Fruit fly (Drosophila melanogaster) whole organism, prepupa: ENCODE measurements around the gene CG43965.
A peak's percentile ranks its signal among the peaks of the same experiment; 100 is the strongest.

ENCODE experiments used
- CG10669 ChIP-seq: fragments of 200-800 bp; sonication (Bioruptor generic); optimal IDR thresholded peaks from 3 replicates; lab custom pipeline; 2018; ENCODE audit warnings: missing biosample characterization, mild to moderate bottlenecking, missing genetic modification characterization, moderate library complexity
- CG11294 ChIP-seq: fragments of 200-800 bp; sonication (Bioruptor generic); IDR thresholded peaks from 2 replicates; pipeline ENCODE4 v1.3.6; 2022; ENCODE audit warnings: missing biosample characterization, missing genetic modification characterization
- CG11762 ChIP-seq: fragments of 200-800 bp; sonication (Bioruptor generic); optimal IDR thresholded peaks from 3 replicates; lab custom pipeline; 2016; ENCODE audit warnings: missing biosample characterization, missing genetic modification characterization; ENCODE audit not compliant: insufficient read depth
- CG11902 ChIP-seq: fragments of 200-800 bp; sonication (Bioruptor generic); optimal IDR thresholded peaks from 3 replicates; lab custom pipeline; 2016; ENCODE audit warnings: missing biosample characterization, missing genetic modification characterization
- CG16779 ChIP-seq: fragments of 200-800 bp; sonication (Bioruptor generic); optimal IDR thresholded peaks from 3 replicates; lab custom pipeline; 2017; ENCODE audit warnings: missing biosample characterization, mild to moderate bottlenecking, missing genetic modification characterization
- CG31627 ChIP-seq: fragments of 200-800 bp; sonication (Bioruptor generic); optimal IDR thresholded peaks from 3 replicates; lab custom pipeline; 2016; ENCODE audit warnings: missing biosample characterization, missing genetic modification characterization
- CG32006 ChIP-seq: fragments of 200-800 bp; sonication (Bioruptor generic); optimal IDR thresholded peaks from 3 replicates; lab custom pipeline; 2017; ENCODE audit warnings: missing biosample characterization, mild to moderate bottlenecking, missing genetic modification characterization
- CG34406 ChIP-seq: fragments of 200-800 bp; sonication (Bioruptor generic); optimal IDR thresholded peaks from 3 replicates; lab custom pipeline; 2016; ENCODE audit warnings: missing biosample characterization, missing genetic modification characterization
- CG3919 ChIP-seq: fragments of 200-800 bp; sonication (Bioruptor generic); optimal IDR thresholded peaks from 3 replicates; lab custom pipeline; 2016; ENCODE audit warnings: missing biosample characterization, missing genetic modification characterization
- CG6276 ChIP-seq: fragments of 200-800 bp; sonication (Bioruptor generic); optimal IDR thresholded peaks from 2 replicates; lab custom pipeline; 2017; ENCODE audit warnings: missing biosample characterization, mild to moderate bottlenecking, missing genetic modification characterization
- CG6792 ChIP-seq: fragments of 200-800 bp; sonication (Bioruptor generic); optimal IDR thresholded peaks from 3 replicates; lab custom pipeline; 2016; ENCODE audit warnings: missing biosample characterization, missing genetic modification characterization
- CG6854 ChIP-seq: fragments of 200-800 bp; sonication (Bioruptor generic); optimal IDR thresholded peaks from 2 replicates; lab custom pipeline; 2017; ENCODE audit warnings: missing biosample characterization, mild to moderate bottlenecking, missing genetic modification characterization
- CG7368 ChIP-seq: fragments of 200-800 bp; sonication (Bioruptor generic); optimal IDR thresholded peaks from 3 replicates; lab custom pipeline; 2016; ENCODE audit warnings: missing biosample characterization, missing genetic modification characterization
- CG8319 ChIP-seq: fragments of 200-800 bp; sonication (Bioruptor generic); optimal IDR thresholded peaks from 3 replicates; lab custom pipeline; 2016; ENCODE audit warnings: missing biosample characterization, missing genetic modification characterization
- CG8632 ChIP-seq: fragments of 200-800 bp; sonication (Bioruptor generic); optimal IDR thresholded peaks from 3 replicates; lab custom pipeline; 2016; ENCODE audit warnings: missing biosample characterization, missing genetic modification characterization
- CG9139 ChIP-seq: fragments of 200-800 bp; sonication (Bioruptor generic); optimal IDR thresholded peaks from 3 replicates; lab custom pipeline; 2017; ENCODE audit warnings: missing biosample characterization, mild to moderate bottlenecking, missing genetic modification characterization
- Eip75B ChIP-seq: fragments of 200-800 bp; sonication (Bioruptor generic); optimal IDR thresholded peaks from 3 replicates; lab custom pipeline; 2016; ENCODE audit warnings: missing biosample characterization, missing genetic modification characterization
- Eip78C ChIP-seq: fragments of 200-800 bp; sonication (Bioruptor generic); peaks from one replicate; lab custom pipeline; 2016; ENCODE audit warnings: missing biosample characterization, missing genetic modification characterization
- Ets21C ChIP-seq: fragments of 200-800 bp; sonication (Bioruptor generic); optimal IDR thresholded peaks from 3 replicates; lab custom pipeline; 2016; ENCODE audit warnings: missing biosample characterization, missing genetic modification characterization
- Ets96B ChIP-seq: fragments of 200-800 bp; optimal IDR thresholded peaks from 2 replicates; lab custom pipeline; 2019; ENCODE audit warnings: missing biosample characterization, mild to moderate bottlenecking, missing genetic modification characterization, moderate library complexity
- Hr39 ChIP-seq: fragments of 200-800 bp; sonication (Bioruptor generic); optimal IDR thresholded peaks from 2 replicates; lab custom pipeline; 2016; ENCODE audit warnings: missing biosample characterization, missing genetic modification characterization
- Hr4 ChIP-seq: fragments of 200-800 bp; sonication (Bioruptor generic); optimal IDR thresholded peaks from 3 replicates; lab custom pipeline; 2016; ENCODE audit warnings: missing biosample characterization, missing genetic modification characterization
- Lpt ChIP-seq: fragments of 200-800 bp; sonication (Bioruptor generic); optimal IDR thresholded peaks from 3 replicates; lab custom pipeline; 2016; ENCODE audit warnings: missing biosample characterization, missing genetic modification characterization
- Met ChIP-seq: fragments of 200-800 bp; sonication (Bioruptor generic); optimal IDR thresholded peaks from 3 replicates; lab custom pipeline; 2016; ENCODE audit warnings: missing biosample characterization, missing genetic modification characterization
- Sox102F ChIP-seq: fragments of 200-800 bp; sonication (Bioruptor generic); optimal IDR thresholded peaks from 2 replicates; lab custom pipeline; 2016; ENCODE audit warnings: missing biosample characterization, mild to moderate bottlenecking, missing genetic modification characterization
- Sox14 ChIP-seq: fragments of 200-800 bp; sonication (Bioruptor generic); optimal IDR thresholded peaks from 3 replicates; lab custom pipeline; 2016; ENCODE audit warnings: missing biosample characterization, missing genetic modification characterization
- achi ChIP-seq: fragments of 200-800 bp; sonication (Bioruptor generic); optimal IDR thresholded peaks from 3 replicates; lab custom pipeline; 2016; ENCODE audit warnings: missing biosample characterization, missing genetic modification characterization
- acj6 ChIP-seq: fragments of 200-800 bp; sonication (Bioruptor generic); optimal IDR thresholded peaks from 3 replicates; lab custom pipeline; 2016; ENCODE audit warnings: missing biosample characterization, missing genetic modification characterization
- cyc ChIP-seq: fragments of 200-800 bp; sonication (Bioruptor generic); optimal IDR thresholded peaks from 3 replicates; lab custom pipeline; 2016; ENCODE audit warnings: missing biosample characterization, missing genetic modification characterization
- dac ChIP-seq: fragments of 200-800 bp; sonication (Bioruptor generic); optimal IDR thresholded peaks from 2 replicates; lab custom pipeline; 2017; ENCODE audit warnings: missing biosample characterization, mild to moderate bottlenecking, missing genetic modification characterization
- dsx ChIP-seq: fragments of 200-800 bp; optimal IDR thresholded peaks from 3 replicates; lab custom pipeline; 2019; ENCODE audit warnings: missing biosample characterization, mild to moderate bottlenecking, missing genetic modification characterization, moderate library complexity; ENCODE audit not compliant: poor library complexity, severe bottlenecking
- eg ChIP-seq: fragments of 200-800 bp; sonication (Bioruptor generic); IDR thresholded peaks from 3 replicates; pipeline ENCODE4 v1.3.6; 2022; ENCODE audit warnings: missing biosample characterization, missing genetic modification characterization
- fd59A ChIP-seq: fragments of 200-800 bp; sonication (Bioruptor generic); optimal IDR thresholded peaks from 2 replicates; lab custom pipeline; 2017; ENCODE audit warnings: missing biosample characterization, mild to moderate bottlenecking, missing genetic modification characterization, missing genetic modification reagents
- fkh ChIP-seq: fragments of 200-800 bp; sonication (Bioruptor generic); optimal IDR thresholded peaks from 3 replicates; lab custom pipeline; 2017; ENCODE audit warnings: missing biosample characterization, mild to moderate bottlenecking, missing genetic modification characterization, moderate library complexity
- lz ChIP-seq: fragments of 200-800 bp; sonication (Bioruptor generic); optimal IDR thresholded peaks from 3 replicates; lab custom pipeline; 2016; ENCODE audit warnings: missing biosample characterization, missing genetic modification characterization
- net ChIP-seq: fragments of 200-800 bp; sonication (Bioruptor generic); optimal IDR thresholded peaks from 3 replicates; lab custom pipeline; 2016; ENCODE audit warnings: missing biosample characterization, missing genetic modification characterization
- salr ChIP-seq, 2 experiments: fragments of 200-800 bp; sonication (Bioruptor generic); optimal IDR thresholded peaks; 3 replicates each; lab custom pipeline; 2016 to 2018; ENCODE audit warnings: missing biosample characterization in 2 of 2, missing genetic modification characterization in 2 of 2, mild to moderate bottlenecking in 1 of 2
- spab ChIP-seq: fragments of 200-800 bp; sonication (Bioruptor generic); optimal IDR thresholded peaks from 2 replicates; lab custom pipeline; 2017; ENCODE audit warnings: missing biosample characterization, mild to moderate bottlenecking, missing genetic modification characterization, missing genetic modification reagents
- ss ChIP-seq, 2 experiments: fragments of 200-800 bp; sonication (Bioruptor generic); optimal IDR thresholded peaks; 2 replicates in 1 of 2; 3 replicates in 1 of 2; lab custom pipeline; 2017 to 2018; ENCODE audit warnings: mild to moderate bottlenecking in 2 of 2, missing biosample characterization in 2 of 2, missing genetic modification characterization in 2 of 2, moderate library complexity in 1 of 2
- svp ChIP-seq: fragments of 200-800 bp; sonication (Bioruptor generic); peaks from one replicate; lab custom pipeline; 2016; ENCODE audit warnings: missing biosample characterization, missing genetic modification characterization
- topi ChIP-seq: fragments of 200-800 bp; sonication (Bioruptor generic); optimal IDR thresholded peaks from 3 replicates; lab custom pipeline; 2016; ENCODE audit warnings: missing biosample characterization, missing genetic modification characterization
- vri ChIP-seq: fragments of 200-800 bp; sonication (Bioruptor generic); optimal IDR thresholded peaks from 3 replicates; lab custom pipeline; 2016; ENCODE audit warnings: missing biosample characterization, mild to moderate bottlenecking, missing genetic modification characterization

The CG43965 gene

dm6 chr3L:8772998-8773684, 47.6 kb upstream of the CG43965 start (continued):
- peak; percentile 65 for TF ChIP-seq CG10669 (GFP tag; lab: Kevin White, UChicago)
- peak; percentile 47 for TF ChIP-seq dsx (GFP tag; lab: Kevin White, UChicago)
- TF ChIP-seq Sox14 (GFP tag; lab: Kevin White, UChicago) = peak; percentile 31
- TF ChIP-seq spab (GFP tag; lab: Kevin White, UChicago) = peak; percentile 56
- peak; percentile 70 for TF ChIP-seq CG8632 (GFP tag; lab: Kevin White, UChicago)
- no peak for TF ChIP-seq Ets21C (GFP tag; lab: Kevin White, UChicago)
- peak; percentile 94 for TF ChIP-seq Eip78C (GFP tag; lab: Kevin White, UChicago)
- TF ChIP-seq cyc (GFP tag; lab: Kevin White, UChicago) = no peak
- TF ChIP-seq CG8319 (GFP tag; lab: Kevin White, UChicago) = peak; percentile 13
- TF ChIP-seq ss (GFP tag; optimal IDR thresholded peaks at IDR 0.05; lab: Kevin White, UChicago) = peak; percentile 47 to 63
- TF ChIP-seq CG9139 (GFP tag; lab: Kevin White, UChicago) = peak; percentile 1
- peak; percentile 66 for TF ChIP-seq fd59A (GFP tag; lab: Kevin White, UChicago)
- TF ChIP-seq achi = peak; percentile 66
- peak; percentile 32 for TF ChIP-seq Eip75B (GFP tag; lab: Kevin White, UChicago)
- TF ChIP-seq Hr39 (GFP tag; lab: Kevin White, UChicago) = peak; percentile 39
- peak in 1 of 2 experiments; percentile 24 for TF ChIP-seq salr (GFP tag; optimal IDR thresholded peaks at IDR 0.05; lab: Kevin White, UChicago)
- peak; percentile 46; the same call in 1 of the 2 replicates for TF ChIP-seq CG11294 (GFP tag; lab: Robert Waterston, UW)
- TF ChIP-seq CG31627 (GFP tag; lab: Kevin White, UChicago) = peak; percentile 26
- TF ChIP-seq dac = peak; percentile 1
- TF ChIP-seq CG16779 = no peak
- no peak for TF ChIP-seq fkh (GFP tag; lab: Kevin White, UChicago)
- peak; percentile 63 for TF ChIP-seq CG6276 (GFP tag; lab: Kevin White, UChicago)
- peak; percentile 47 for TF ChIP-seq CG11762 (GFP tag; lab: Kevin White, UChicago)
- peak; percentile 56 for TF ChIP-seq CG6792 (GFP tag; lab: Kevin White, UChicago)
- peak; percentile 60 for TF ChIP-seq acj6 (GFP tag; lab: Kevin White, UChicago)
- peak; percentile 10 for TF ChIP-seq topi (GFP tag; lab: Kevin White, UChicago)
- peak; percentile 65 for TF ChIP-seq CG34406 (GFP tag; lab: Kevin White, UChicago)
- no peak for TF ChIP-seq CG6854 (GFP tag; lab: Kevin White, UChicago)
- TF ChIP-seq CG11902 (GFP tag; lab: Kevin White, UChicago) = peak; percentile 9
- TF ChIP-seq Hr4 (GFP tag; lab: Kevin White, UChicago) = peak; percentile 71
- TF ChIP-seq Lpt = peak; percentile 60
- peak; percentile 64 for TF ChIP-seq Ets96B (tag; lab: Kevin White, UChicago)
- peak; percentile 76 for TF ChIP-seq CG32006 (GFP tag; lab: Kevin White, UChicago)
- peak; percentile 70 for TF ChIP-seq net (GFP tag; lab: Kevin White, UChicago)
- peak; percentile 28 for TF ChIP-seq Sox102F (GFP tag; lab: Kevin White, UChicago)
- TF ChIP-seq lz (GFP tag; lab: Kevin White, UChicago) = peak; percentile 24
- TF ChIP-seq Met (GFP tag; lab: Kevin White, UChicago) = peak; percentile 37
- TF ChIP-seq CG3919 (GFP tag; lab: Kevin White, UChicago) = peak; percentile 69
- peak; percentile 7 for TF ChIP-seq CG7368 (GFP tag; lab: Kevin White, UChicago)
- TF ChIP-seq eg = peak; percentile 83
- TF ChIP-seq vri (GFP tag; lab: Kevin White, UChicago) = no peak
- TF ChIP-seq svp = no peak
